Worm (Caenorhabditis elegans) whole organism, mixed stage, embryonic: ENCODE measurements around the gene F15E6.6.

ENCODE experiments used
- elt-1 ChIP-seq: sonication (generic microtip); optimal IDR thresholded peaks from 2 replicates; lab custom pipeline; 2017; ENCODE audit warnings: missing genetic modification characterization, mild to moderate bottlenecking, missing compliant biosample characterization, antibody characterized with exemption, moderate library complexity, borderline replicate concordance; ENCODE audit not compliant: insufficient read depth
- elt-3 ChIP-seq: fragments of 150-350 bp; optimal IDR thresholded peaks from 2 replicates; lab custom pipeline; 2014; ENCODE audit warnings: missing biosample characterization, missing genetic modification characterization
- hlh-1 ChIP-seq: fragments of 150-350 bp; optimal IDR thresholded peaks from 2 replicates; lab custom pipeline; 2014; ENCODE audit warnings: missing biosample characterization, missing genetic modification reagents, missing genetic modification characterization
- lsy-2 ChIP-seq: fragments of 150-350 bp; optimal IDR thresholded peaks from 2 replicates; lab custom pipeline; 2014; ENCODE audit warnings: missing biosample characterization, missing genetic modification characterization
- nhr-12 ChIP-seq: fragments of 150-350 bp; optimal IDR thresholded peaks from 2 replicates; lab custom pipeline; 2014; ENCODE audit warnings: missing biosample characterization, missing genetic modification characterization
- nhr-28 ChIP-seq: fragments of 150-350 bp; optimal IDR thresholded peaks from 2 replicates; lab custom pipeline; 2014; ENCODE audit warnings: missing biosample characterization, missing genetic modification characterization
- nhr-76 ChIP-seq: sonication (generic microtip); optimal IDR thresholded peaks from 2 replicates; lab custom pipeline; 2017; ENCODE audit warnings: missing biosample characterization, missing genetic modification characterization
- unc-120 ChIP-seq: sonication (generic microtip); optimal IDR thresholded peaks from 2 replicates; lab custom pipeline; 2017; ENCODE audit warnings: missing genetic modification characterization, missing compliant biosample characterization; ENCODE audit not compliant: poor library complexity, severe bottlenecking

DNA sequence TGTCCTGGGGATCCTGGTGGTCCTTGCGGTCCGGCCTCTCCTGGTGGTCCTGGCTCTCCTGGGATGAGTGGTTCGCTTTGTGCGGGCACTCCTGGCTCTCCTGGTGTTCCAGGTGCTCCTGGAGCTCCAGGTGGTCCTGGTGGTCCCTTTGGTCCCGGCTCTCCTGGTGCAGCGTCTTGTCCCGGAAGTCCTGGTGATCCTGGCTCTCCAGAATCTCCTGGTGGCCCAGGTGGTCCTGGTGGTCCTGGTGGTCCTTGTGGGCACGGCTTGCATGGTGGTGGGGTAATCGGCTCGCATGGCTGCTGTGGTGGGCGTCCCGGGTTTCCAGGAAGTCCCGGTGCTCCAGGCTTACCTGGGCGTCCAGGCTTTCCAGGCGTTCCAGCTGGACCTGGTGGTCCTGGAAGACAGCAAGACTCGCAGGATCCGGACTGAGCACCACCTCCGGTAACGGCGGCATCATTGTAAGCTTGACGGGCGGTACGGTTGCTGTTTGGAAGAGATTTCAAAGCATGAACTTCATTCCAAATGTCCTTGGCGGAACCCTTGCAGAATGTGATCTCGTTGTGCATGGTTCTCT lies 40.0 kb downstream of the F15E6.6 start:
- TF ChIP-seq elt-3 (no peak), hlh-1 (tag; lab: Kevin White, UChicago) (no peak), lsy-2 (tag; lab: Kevin White, UChicago) (no peak), elt-1 (tag; lab: Kevin White, UChicago) (no peak), unc-120 (tag; lab: Kevin White, UChicago) (no peak), nhr-12 (tag; lab: Kevin White, UChicago) (no peak), nhr-76 (no peak), nhr-28 (tag; lab: Kevin White, UChicago) (no peak)
